Worm (Caenorhabditis elegans): ENCODE results near the gene F36H1.3.
"Not testable (repeated sequence)": the region's sequence is repeated elsewhere in the genome, so short reads cannot be mapped to it uniquely, and the experiment has no call there.

ce11 chrIV:11070895-11071294 lies 21.0 kb downstream of the F36H1.3 start:
- TF ChIP-seq mdl-1, lsy-2, unc-62 (tag; optimal IDR thresholded peaks at IDR 0.05): not testable (repeated sequence)
- peak in 1 of 2 experiments; percentile 96 for TF ChIP-seq unc-62 (GFP tag; optimal IDR thresholded peaks at IDR 0.05 in 1 of 2)
